Worm (Caenorhabditis elegans) whole organism, L4 larva: ENCODE results near the gene ltah-1.1.

Experiments used
- R02D3.7 ChIP-seq: fragments of 150-350 bp; sonication (generic microtip); optimal IDR thresholded peaks from 3 replicates; lab custom pipeline; 2014; ENCODE audit warnings: missing biosample characterization, missing genetic modification characterization
- ZK546.5 ChIP-seq, 2 experiments: sonication (generic microtip); optimal IDR thresholded peaks; 2 replicates each; lab custom pipeline; 2017; ENCODE audit warnings: missing biosample characterization in 2 of 2, missing genetic modification characterization in 2 of 2
- aha-1 ChIP-seq: fragments of 150-350 bp; peaks from one replicate; lab custom pipeline; 2014; ENCODE audit warnings: missing biosample characterization, missing genetic modification characterization
- attf-4 ChIP-seq: sonication (generic microtip); optimal IDR thresholded peaks from 3 replicates; lab custom pipeline; 2017; ENCODE audit warnings: missing biosample characterization, missing genetic modification characterization
- ceh-20 ChIP-seq: fragments of 200-800 bp; sonication (Bioruptor generic); IDR thresholded peaks from 2 replicates; pipeline ENCODE4 v1.3.6; 2022; ENCODE audit warnings: missing genetic modification reagents, missing genetic modification characterization, missing compliant biosample characterization
- ceh-32 ChIP-seq: sonication (generic microtip); optimal IDR thresholded peaks from 2 replicates; lab custom pipeline; 2016; ENCODE audit warnings: mild to moderate bottlenecking, missing genetic modification characterization, missing compliant biosample characterization; ENCODE audit not compliant: poor library complexity
- ceh-44 ChIP-seq: fragments of 200-800 bp; sonication (Bioruptor generic); IDR thresholded peaks from 2 replicates; pipeline ENCODE4 v1.3.6; 2022; ENCODE audit warnings: missing genetic modification reagents, missing genetic modification characterization, missing compliant biosample characterization
- daf-16 ChIP-seq, 3 experiments: sonication (generic microtip); optimal IDR thresholded peaks; 2 replicates each; lab custom pipeline; 2016 to 2017; ENCODE audit warnings: missing genetic modification characterization in 3 of 3, missing genetic modification reagents in 3 of 3, mild to moderate bottlenecking in 2 of 3, missing compliant biosample characterization in 2 of 3, missing biosample characterization in 1 of 3, moderate library complexity in 1 of 3
- dmd-8 ChIP-seq: fragments of 200-800 bp; sonication (Bioruptor generic); IDR thresholded peaks from 2 replicates; pipeline ENCODE4 v1.3.6; 2022; ENCODE audit warnings: missing genetic modification characterization, missing compliant biosample characterization
- dpl-1 ChIP-seq: fragments of 150-350 bp; optimal IDR thresholded peaks from 2 replicates; lab custom pipeline; 2014; ENCODE audit warnings: missing biosample characterization, missing genetic modification reagents, missing genetic modification characterization
- duxl-1 ChIP-seq: sonication (generic microtip); optimal IDR thresholded peaks from 2 replicates; lab custom pipeline; 2016; ENCODE audit warnings: mild to moderate bottlenecking, missing genetic modification characterization, moderate library complexity, missing compliant biosample characterization; ENCODE audit not compliant: poor library complexity
- dve-1 ChIP-seq: sonication (generic microtip); optimal IDR thresholded peaks from 2 replicates; lab custom pipeline; 2017; ENCODE audit warnings: antibody characterized with exemption, mild to moderate bottlenecking, missing genetic modification characterization, missing compliant biosample characterization; ENCODE audit not compliant: insufficient read depth
- egl-27 ChIP-seq: sonication (generic microtip); optimal IDR thresholded peaks from 3 replicates; lab custom pipeline; 2017; ENCODE audit warnings: missing biosample characterization, missing genetic modification reagents, missing genetic modification characterization
- fkh-10 ChIP-seq: fragments of 150-350 bp; optimal IDR thresholded peaks from 2 replicates; lab custom pipeline; 2014; ENCODE audit warnings: missing biosample characterization, missing genetic modification reagents, missing genetic modification characterization
- lim-7 ChIP-seq: fragments of 200-800 bp; sonication (Bioruptor generic); IDR thresholded peaks from 2 replicates; pipeline ENCODE4 v1.3.6; 2022; ENCODE audit warnings: missing genetic modification characterization, missing compliant biosample characterization
- lin-1 ChIP-seq: fragments of 200-800 bp; sonication (Bioruptor generic); IDR thresholded peaks from 2 replicates; pipeline ENCODE4 v1.3.6; 2022; ENCODE audit warnings: missing genetic modification reagents, missing genetic modification characterization, missing compliant biosample characterization
- lir-3 ChIP-seq: sonication (generic microtip); optimal IDR thresholded peaks from 2 replicates; lab custom pipeline; 2016; ENCODE audit warnings: mild to moderate bottlenecking, missing genetic modification characterization, missing compliant biosample characterization
- lsy-2 ChIP-seq, 2 experiments: fragments of 150-350 bp in 1 of 2; sonication (generic microtip) in 1 of 2; optimal IDR thresholded peaks; 2 replicates each; lab custom pipeline; 2014 to 2017; ENCODE audit warnings: missing biosample characterization in 2 of 2, missing genetic modification characterization in 2 of 2
- madf-5 ChIP-seq, 2 experiments: fragments of 200-800 bp; sonication (Bioruptor generic); IDR thresholded peaks; 2 replicates each; pipeline ENCODE4 v1.3.6; 2022; ENCODE audit warnings: missing compliant biosample characterization in 2 of 2, missing genetic modification characterization in 2 of 2
- mep-1 ChIP-seq: fragments of 150-350 bp; sonication (generic microtip); optimal IDR thresholded peaks from 3 replicates; lab custom pipeline; 2014; ENCODE audit warnings: missing biosample characterization, missing genetic modification characterization
- nhr-10 ChIP-seq: fragments of 150-350 bp; optimal IDR thresholded peaks from 2 replicates; lab custom pipeline; 2014; ENCODE audit warnings: missing biosample characterization, missing genetic modification characterization
- nhr-102 ChIP-seq: sonication (generic microtip); optimal IDR thresholded peaks from 2 replicates; lab custom pipeline; 2016; ENCODE audit warnings: mild to moderate bottlenecking, missing genetic modification characterization, moderate library complexity, missing compliant biosample characterization
- nhr-11 ChIP-seq: fragments of 150-350 bp; optimal IDR thresholded peaks from 2 replicates; lab custom pipeline; 2014; ENCODE audit warnings: missing biosample characterization, missing genetic modification characterization
- nhr-237 ChIP-seq: sonication (generic microtip); optimal IDR thresholded peaks from 2 replicates; lab custom pipeline; 2017; ENCODE audit warnings: missing biosample characterization, missing genetic modification characterization
- nhr-41 ChIP-seq: fragments of 200-800 bp; sonication (Bioruptor generic); IDR thresholded peaks from 2 replicates; pipeline ENCODE4 v1.3.6; 2022; ENCODE audit warnings: missing genetic modification reagents, missing genetic modification characterization, missing compliant biosample characterization
- nhr-48 ChIP-seq: sonication (generic microtip); optimal IDR thresholded peaks from 2 replicates; lab custom pipeline; 2016; ENCODE audit warnings: mild to moderate bottlenecking, missing genetic modification characterization, missing compliant biosample characterization
- php-3 ChIP-seq: fragments of 200-800 bp; sonication (Bioruptor generic); IDR thresholded peaks from 2 replicates; pipeline ENCODE4 v1.3.6; 2022; ENCODE audit warnings: missing genetic modification reagents, missing genetic modification characterization, missing compliant biosample characterization
- rbr-2 ChIP-seq: sonication (generic microtip); optimal IDR thresholded peaks from 2 replicates; lab custom pipeline; 2016; ENCODE audit warnings: missing genotype, missing genetic modification characterization, missing compliant biosample characterization
- sdz-12 ChIP-seq: fragments of 200-800 bp; sonication (Bioruptor generic); optimal IDR thresholded peaks from 2 replicates; lab custom pipeline; 2018; ENCODE audit warnings: mild to moderate bottlenecking, missing genetic modification characterization, missing compliant biosample characterization
- skn-1 ChIP-seq: fragments of 150-350 bp; optimal IDR thresholded peaks from 2 replicates; lab custom pipeline; 2014; ENCODE audit warnings: missing biosample characterization, missing genetic modification characterization
- tag-97 ChIP-seq: fragments of 200-800 bp; sonication (Bioruptor generic); IDR thresholded peaks from 2 replicates; pipeline ENCODE4 v1.3.6; 2022; ENCODE audit warnings: missing genetic modification characterization, missing compliant biosample characterization
- unc-39 ChIP-seq: sonication (generic microtip); optimal IDR thresholded peaks from 2 replicates; lab custom pipeline; 2017; ENCODE audit warnings: missing biosample characterization, missing genetic modification characterization
- zfp-3 ChIP-seq: fragments of 200-800 bp; sonication (Bioruptor generic); conservative IDR thresholded peaks from 2 replicates; pipeline ENCODE4 v1.3.6; 2022; ENCODE audit warnings: missing genetic modification reagents, missing genetic modification characterization, missing compliant biosample characterization
- ztf-11 ChIP-seq: fragments of 150-350 bp; optimal IDR thresholded peaks from 2 replicates; lab custom pipeline; 2014; ENCODE audit warnings: missing biosample characterization, missing genetic modification characterization
- ztf-7 ChIP-seq: fragments of 150-350 bp; optimal IDR thresholded peaks from 2 replicates; lab custom pipeline; 2014; ENCODE audit warnings: missing biosample characterization, missing genetic modification characterization

The ltah-1.1 gene

DNA sequence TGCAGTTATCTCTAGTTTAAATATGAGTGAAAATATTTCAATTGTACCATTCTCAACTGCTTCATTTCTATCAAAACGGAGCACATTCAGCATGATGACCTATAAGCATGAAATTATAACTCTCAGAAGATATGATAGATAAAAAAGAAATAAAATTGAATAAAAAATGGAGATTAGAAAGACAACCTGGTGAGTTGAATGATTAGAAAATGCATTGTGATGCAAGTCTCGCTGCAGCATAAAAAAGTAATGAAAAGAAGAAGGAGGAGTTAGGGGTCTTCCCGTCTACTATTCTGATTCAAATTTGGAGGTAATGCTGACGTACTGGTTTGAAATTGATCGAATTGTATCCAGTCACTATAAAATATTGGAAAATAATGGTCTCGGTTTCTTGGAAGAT, 34.7 kb upstream of the ltah-1.1 start, which contains the start of gene sre-15:
TSS of gene sre-15 (minus strand) at position 101 of the 400 bp plus-strand sequence.
- TF ChIP-seq dmd-8 (GFP tag; lab: Robert Waterston, UW) (no peak), nhr-48 (tag; lab: Kevin White, UChicago) (no peak), ZK546.5 (tag; optimal IDR thresholded peaks at IDR 0.05; lab: Kevin White, UChicago) (no peak), nhr-10 (no peak)

DNA sequence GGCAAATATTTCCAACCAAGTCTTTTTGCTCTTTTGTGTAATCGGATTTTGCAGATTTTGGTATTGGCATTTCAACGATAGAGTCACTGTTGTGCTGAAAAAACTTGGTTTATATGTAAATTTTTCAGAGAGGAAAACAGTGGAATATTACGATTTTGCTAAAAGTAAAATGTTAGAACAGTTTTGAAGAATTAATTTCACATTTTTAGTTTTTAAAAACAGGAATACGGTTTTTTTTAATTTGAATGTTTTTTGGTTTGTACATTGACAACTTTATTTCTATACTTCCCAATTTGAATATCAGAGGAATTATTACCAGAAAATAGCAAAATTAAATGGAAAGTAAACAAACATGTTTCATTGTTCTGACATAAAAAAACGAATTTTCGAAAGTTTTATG, 26.8 kb upstream of the ltah-1.1 start, which contains the start of gene dnj-26:
TSS of gene dnj-26 (minus strand) at position 101 of the 400 bp plus-strand sequence.
- no peak for TF ChIP-seq sdz-12 (GFP tag; lab: Kevin White, UChicago)
- no peak for TF ChIP-seq nhr-11 (tag; lab: Kevin White, UChicago)
- TF ChIP-seq ceh-20 (GFP tag; lab: Robert Waterston, UW) = no peak
- no peak for TF ChIP-seq ztf-7 (tag; lab: Kevin White, UChicago)
- no peak for TF ChIP-seq dmd-8 (GFP tag; lab: Robert Waterston, UW)
- no peak for TF ChIP-seq skn-1 (tag; lab: Kevin White, UChicago)
- no peak for TF ChIP-seq R02D3.7
- no peak for TF ChIP-seq nhr-41
- TF ChIP-seq ceh-32 = no peak
- no peak for TF ChIP-seq nhr-237
- no peak for TF ChIP-seq unc-39 (tag; lab: Kevin White, UChicago)
- no peak for TF ChIP-seq dve-1 (tag; lab: Kevin White, UChicago)
- TF ChIP-seq duxl-1 (tag; lab: Kevin White, UChicago) = no peak
- TF ChIP-seq nhr-102 (tag; lab: Kevin White, UChicago) = no peak

DNA sequence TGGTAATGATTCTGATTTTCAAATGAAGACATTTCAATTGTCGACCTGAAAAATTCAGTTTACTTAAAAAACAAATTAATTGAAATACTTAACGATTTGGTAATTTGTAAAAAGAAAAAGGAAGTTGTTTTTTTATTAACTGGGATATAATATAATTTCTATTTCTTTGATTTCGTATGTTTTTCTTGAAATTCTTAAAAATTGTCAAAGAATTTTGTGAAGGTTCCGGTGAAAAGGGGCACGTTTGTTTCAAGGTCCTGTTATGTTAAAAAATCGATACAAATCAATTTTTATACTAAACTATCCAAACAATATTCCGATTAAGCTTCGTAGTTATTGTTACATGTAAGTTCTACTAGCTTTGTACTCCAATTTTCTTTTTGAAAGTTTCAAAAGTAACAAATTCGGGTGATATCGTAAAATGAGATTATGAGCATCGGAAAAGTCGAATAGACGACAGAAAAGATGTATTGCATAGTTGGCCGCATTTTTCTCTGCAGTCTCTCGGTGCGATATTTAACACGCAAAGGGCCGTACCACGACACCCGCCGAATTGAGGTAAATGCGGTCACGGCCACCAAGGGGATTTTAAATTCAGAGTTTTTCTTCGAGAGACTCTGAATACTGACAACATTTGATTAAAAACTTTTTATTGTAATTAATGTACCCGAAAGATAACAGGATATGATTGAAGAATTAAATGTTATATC, 20.1 kb upstream of the ltah-1.1 start, which contains the start of gene Y39C12A.9:
TSS of gene Y39C12A.9 (minus strand) at position 51 of the 710 bp plus-strand sequence.
- TF ChIP-seq aha-1 (peak; percentile 27), lsy-2 (tag; optimal IDR thresholded peaks at IDR 0.05; lab: Kevin White, UChicago) (peak in 1 of 2 experiments; percentile 13), tag-97 (GFP tag; lab: Robert Waterston, UW) (no peak)

DNA sequence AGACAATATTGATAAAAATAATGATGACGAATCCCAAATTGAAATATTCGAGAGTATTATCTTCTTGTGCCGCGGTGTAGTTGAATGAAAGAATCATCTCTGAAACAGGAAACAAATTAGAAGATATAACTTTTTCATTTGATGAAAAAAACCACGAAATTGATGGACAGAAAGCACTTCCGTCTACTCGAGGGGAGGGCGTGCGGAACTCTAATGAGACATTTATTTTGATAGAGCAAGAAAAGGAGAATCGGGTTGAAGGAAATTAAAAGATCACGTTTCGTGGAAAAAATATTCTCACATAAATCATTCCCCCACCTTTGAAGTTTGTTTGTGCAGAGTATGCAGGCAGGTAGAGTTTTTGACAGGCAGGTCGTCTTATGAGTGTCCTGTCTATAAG, 18.1 kb upstream of the ltah-1.1 start, which contains the start of gene sre-14:
TSS of gene sre-14 (minus strand) at position 101 of the 400 bp plus-strand sequence.
- TF ChIP-seq nhr-41 = no peak
- no peak for TF ChIP-seq php-3 (GFP tag; lab: Robert Waterston, UW)
- no peak for TF ChIP-seq zfp-3 (GFP tag; lab: Robert Waterston, UW)
- TF ChIP-seq ceh-44 (GFP tag; lab: Robert Waterston, UW) = no peak
- TF ChIP-seq daf-16 (GFP tag; optimal IDR thresholded peaks at IDR 0.05; lab: Kevin White, UChicago) = no peak
- TF ChIP-seq daf-16 (tag; optimal IDR thresholded peaks at IDR 0.05; lab: Kevin White, UChicago) = no peak
- no peak for TF ChIP-seq rbr-2
- TF ChIP-seq lir-3 (tag; lab: Kevin White, UChicago) = no peak
- no peak for TF ChIP-seq lin-1 (GFP tag; lab: Robert Waterston, UW)
- no peak for TF ChIP-seq mep-1 (tag; lab: Kevin White, UChicago)
- no peak for TF ChIP-seq attf-4 (tag; lab: Kevin White, UChicago)
- no peak for TF ChIP-seq fkh-10 (GFP tag; lab: Kevin White, UChicago)
- no peak for TF ChIP-seq egl-27
- no peak for TF ChIP-seq nhr-11 (tag; lab: Kevin White, UChicago)
- TF ChIP-seq nhr-237 = no peak
- TF ChIP-seq ztf-11 (tag; lab: Kevin White, UChicago) = no peak
- TF ChIP-seq ZK546.5 (tag; optimal IDR thresholded peaks at IDR 0.05; lab: Kevin White, UChicago) = no peak

DNA sequence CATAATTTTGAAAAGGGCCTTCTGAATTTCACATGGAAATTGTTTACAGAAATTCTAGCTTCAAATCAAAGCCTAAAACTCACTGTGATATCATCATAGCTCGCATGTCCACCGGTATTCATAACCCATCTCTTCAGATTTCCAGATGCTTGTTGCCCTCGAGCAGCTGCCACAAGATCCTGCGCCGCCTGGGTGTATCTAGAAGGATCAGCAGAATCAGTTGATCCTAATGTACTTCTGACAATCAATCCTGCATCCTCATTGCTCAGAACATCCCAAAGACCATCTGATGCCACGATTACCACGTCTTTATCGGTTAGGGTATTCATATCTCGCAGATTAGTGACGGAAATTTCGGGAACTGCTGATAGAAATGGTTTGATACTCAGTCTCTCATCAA, 13.5 kb upstream of the ltah-1.1 start:
- no peak for TF ChIP-seq fkh-10 (GFP tag; lab: Kevin White, UChicago)
- TF ChIP-seq madf-5 (GFP tag; IDR thresholded peaks at IDR 0.05; lab: Robert Waterston, UW) = no peak
- peak; percentile 92 for TF ChIP-seq aha-1
- no peak for TF ChIP-seq lim-7 (GFP tag; lab: Robert Waterston, UW)
- no peak for TF ChIP-seq dpl-1 (GFP tag; lab: Kevin White, UChicago)
